Worm (Caenorhabditis elegans): ENCODE results near the gene nspe-8.

DNA sequence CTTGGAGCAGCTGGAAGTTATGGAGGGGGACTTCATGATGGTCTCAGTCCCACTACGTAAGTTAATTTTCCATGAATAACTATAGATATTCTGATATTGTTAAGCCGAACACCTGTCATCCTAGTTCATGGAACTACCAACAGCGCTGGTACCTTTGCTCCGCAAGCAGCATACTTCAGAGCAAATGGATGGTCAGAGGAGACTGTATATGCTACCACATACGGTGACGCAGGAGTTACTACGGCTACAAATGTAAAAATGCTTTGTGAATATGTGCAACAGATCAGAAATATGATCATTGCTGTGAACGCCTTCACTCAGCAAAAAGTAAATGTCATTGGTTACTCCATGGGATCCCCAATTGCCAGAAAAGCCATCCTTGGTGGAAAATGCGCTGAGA is 15.7 kb downstream of the nspe-8 start:
- no peak for TF ChIP-seq him-1 (tag; optimal IDR thresholded peaks at IDR 0.05)
- TF ChIP-seq W03F9.2 (tag; optimal IDR thresholded peaks at IDR 0.05) = no peak
